Fruit fly (Drosophila melanogaster) whole organism, embryonic: ENCODE results near the gene CG3009.

Source experiments
- Adf1 ChIP-seq: fragments of 200-800 bp; sonication (Bioruptor generic); IDR thresholded peaks from 2 replicates; pipeline ENCODE4 v1.3.6; 2022; ENCODE audit warnings: missing biosample characterization, missing genetic modification characterization
- CG10209 ChIP-seq: fragments of 200-800 bp; sonication (Bioruptor generic); optimal IDR thresholded peaks from 3 replicates; lab custom pipeline; 2017; ENCODE audit warnings: missing biosample characterization, mild to moderate bottlenecking, missing genetic modification characterization, missing genetic modification reagents
- CG10565 ChIP-seq: fragments of 200-800 bp; sonication (Bioruptor generic); optimal IDR thresholded peaks from 3 replicates; lab custom pipeline; 2016; ENCODE audit warnings: missing biosample characterization, mild to moderate bottlenecking, missing genetic modification characterization
- CG11093 ChIP-seq: fragments of 200-800 bp; sonication (Bioruptor generic); IDR thresholded peaks from 3 replicates; pipeline ENCODE4 v1.3.6; 2022; ENCODE audit warnings: missing biosample characterization, missing genetic modification characterization
- CG11456 ChIP-seq: fragments of 200-800 bp; sonication (Bioruptor generic); IDR thresholded peaks from 3 replicates; pipeline ENCODE4 v1.3.6; 2022; ENCODE audit warnings: missing biosample characterization, missing genetic modification characterization
- CG11695 ChIP-seq: fragments of 200-800 bp; sonication (Bioruptor generic); IDR thresholded peaks from 3 replicates; pipeline ENCODE4 v1.3.6; 2022; ENCODE audit warnings: missing biosample characterization, missing genetic modification characterization
- CG12659 ChIP-seq: fragments of 200-800 bp; sonication (Bioruptor generic); optimal IDR thresholded peaks from 3 replicates; lab custom pipeline; 2017; ENCODE audit warnings: mild to moderate bottlenecking, missing biosample characterization, missing genetic modification reagents, missing genetic modification characterization
- CG12769 ChIP-seq: fragments of 200-800 bp; sonication (Bioruptor generic); optimal IDR thresholded peaks from 2 replicates; lab custom pipeline; 2019; ENCODE audit warnings: missing biosample characterization, mild to moderate bottlenecking, missing genetic modification characterization, moderate library complexity
- CG14441 ChIP-seq: fragments of 200-800 bp; sonication (Bioruptor generic); IDR thresholded peaks from 2 replicates; pipeline ENCODE4 v1.3.6; 2022; ENCODE audit warnings: missing biosample characterization, missing genetic modification characterization
- CG15269 ChIP-seq: fragments of 200-800 bp; sonication (Bioruptor generic); optimal IDR thresholded peaks from 2 replicates; lab custom pipeline; 2018; ENCODE audit warnings: missing biosample characterization, mild to moderate bottlenecking, missing genetic modification characterization, moderate library complexity
- CG1792 ChIP-seq: fragments of 200-800 bp; sonication (Bioruptor generic); optimal IDR thresholded peaks from 2 replicates; lab custom pipeline; 2016; ENCODE audit warnings: missing biosample characterization, missing genetic modification characterization
- CG2116 ChIP-seq: fragments of 200-800 bp; sonication (Bioruptor generic); optimal IDR thresholded peaks from 3 replicates; lab custom pipeline; 2018; ENCODE audit warnings: missing biosample characterization, mild to moderate bottlenecking, missing genetic modification characterization
- CG2199 ChIP-seq: fragments of 200-800 bp; sonication (Bioruptor generic); IDR thresholded peaks from 3 replicates; pipeline ENCODE4 v1.3.6; 2022; ENCODE audit warnings: missing biosample characterization, missing genetic modification characterization
- CG2875 ChIP-seq: fragments of 200-800 bp; sonication (Bioruptor generic); optimal IDR thresholded peaks from 2 replicates; lab custom pipeline; 2017; ENCODE audit warnings: missing biosample characterization, mild to moderate bottlenecking, missing genetic modification characterization, missing genetic modification reagents
- CG30403 ChIP-seq: fragments of 200-800 bp; sonication (Bioruptor generic); optimal IDR thresholded peaks from 3 replicates; lab custom pipeline; 2016; ENCODE audit warnings: missing biosample characterization, missing genetic modification characterization
- CG31224 ChIP-seq: fragments of 200-800 bp; sonication (Bioruptor generic); IDR thresholded peaks from 2 replicates; pipeline ENCODE4 v1.3.6; 2022; ENCODE audit warnings: missing biosample characterization, missing genetic modification characterization
- CG34422 ChIP-seq: fragments of 200-800 bp; sonication (Bioruptor generic); IDR thresholded peaks from 3 replicates; pipeline ENCODE4 v1.3.6; 2022; ENCODE audit warnings: missing biosample characterization, missing genetic modification characterization
- CG4360 ChIP-seq: fragments of 200-800 bp; sonication (Bioruptor generic); IDR thresholded peaks from 2 replicates; pipeline ENCODE4 v1.3.6; 2022; ENCODE audit warnings: missing biosample characterization, missing genetic modification characterization
- CG6272 ChIP-seq: fragments of 200-800 bp; sonication (Bioruptor generic); IDR thresholded peaks from 2 replicates; pipeline ENCODE4 v1.3.6; 2022; ENCODE audit warnings: missing biosample characterization, missing genetic modification characterization
- CG7963 ChIP-seq: fragments of 200-800 bp; sonication (Bioruptor generic); IDR thresholded peaks from 3 replicates; pipeline ENCODE4 v1.3.6; 2022; ENCODE audit warnings: missing biosample characterization, missing genetic modification characterization; ENCODE audit not compliant: partially characterized antibody
- CG8281 ChIP-seq: fragments of 200-800 bp; sonication (Bioruptor generic); optimal IDR thresholded peaks from 2 replicates; lab custom pipeline; 2018; ENCODE audit warnings: missing biosample characterization, mild to moderate bottlenecking, missing genetic modification characterization, moderate library complexity
- CG9609 ChIP-seq: fragments of 200-800 bp; sonication (Bioruptor generic); optimal IDR thresholded peaks from 3 replicates; lab custom pipeline; 2016; ENCODE audit warnings: missing biosample characterization, missing genetic modification characterization
- CHES-1-like ChIP-seq: fragments of 200-800 bp; sonication (Bioruptor generic); optimal IDR thresholded peaks from 2 replicates; lab custom pipeline; 2016; ENCODE audit warnings: missing biosample characterization, missing genetic modification characterization
- Dfd ChIP-seq, 2 experiments: fragments of >200 bp; optimal IDR thresholded peaks; 2 replicates each; lab custom pipeline; 2017; ENCODE audit warnings: missing biosample characterization in 2 of 2, missing genetic modification characterization in 2 of 2
- Ets97D ChIP-seq: fragments of 200-800 bp; sonication (Bioruptor generic); optimal IDR thresholded peaks from 3 replicates; lab custom pipeline; 2016; ENCODE audit warnings: missing biosample characterization, missing genetic modification characterization
- H15 ChIP-seq: fragments of 200-800 bp; sonication (Bioruptor generic); IDR thresholded peaks from 3 replicates; pipeline ENCODE4 v1.3.6; 2022; ENCODE audit warnings: missing biosample characterization, missing genetic modification characterization
- HmgZ ChIP-seq: fragments of 200-800 bp; sonication (Bioruptor generic); optimal IDR thresholded peaks from 2 replicates; lab custom pipeline; 2018; ENCODE audit warnings: missing biosample characterization, mild to moderate bottlenecking, missing genetic modification characterization
- MESR4 ChIP-seq: fragments of 200-800 bp; sonication (Bioruptor generic); optimal IDR thresholded peaks from 2 replicates; lab custom pipeline; 2018; ENCODE audit warnings: missing biosample characterization, mild to moderate bottlenecking, missing genetic modification characterization, moderate library complexity
- Ravus ChIP-seq: fragments of 200-800 bp; sonication (Bioruptor generic); IDR thresholded peaks from 2 replicates; pipeline ENCODE4 v1.3.6; 2022; ENCODE audit warnings: missing biosample characterization, missing genetic modification characterization
- Rx ChIP-seq: fragments of 200-800 bp; sonication (Bioruptor generic); IDR thresholded peaks from 2 replicates; pipeline ENCODE4 v1.3.6; 2022; ENCODE audit warnings: missing biosample characterization, missing genetic modification characterization
- Six4 ChIP-seq: fragments of 200-800 bp; sonication (Bioruptor generic); optimal IDR thresholded peaks from 2 replicates; lab custom pipeline; 2016; ENCODE audit warnings: missing biosample characterization, missing genetic modification characterization
- amos ChIP-seq: fragments of 200-800 bp; sonication (Bioruptor generic); IDR thresholded peaks from 2 replicates; pipeline ENCODE4 v1.3.6; 2022; ENCODE audit warnings: missing biosample characterization, missing genetic modification characterization; ENCODE audit not compliant: partially characterized antibody
- bigmax ChIP-seq: fragments of 200-800 bp; sonication (Bioruptor generic); optimal IDR thresholded peaks from 2 replicates; lab custom pipeline; 2018; ENCODE audit warnings: missing biosample characterization, mild to moderate bottlenecking, missing genetic modification characterization
- chif ChIP-seq, 2 experiments: fragments of 200-800 bp; sonication (Bioruptor generic); optimal IDR thresholded peaks; 3 replicates each; lab custom pipeline; 2016; ENCODE audit warnings: missing biosample characterization in 2 of 2, missing genetic modification characterization in 2 of 2
- dmrt11E ChIP-seq: fragments of 200-800 bp; sonication (Bioruptor generic); optimal IDR thresholded peaks from 3 replicates; lab custom pipeline; 2018; ENCODE audit warnings: missing biosample characterization, mild to moderate bottlenecking, missing genetic modification characterization, moderate library complexity
- dmrt99B ChIP-seq: fragments of 200-800 bp; sonication (Bioruptor generic); optimal IDR thresholded peaks from 2 replicates; lab custom pipeline; 2018; ENCODE audit warnings: missing biosample characterization, mild to moderate bottlenecking, missing genetic modification characterization, moderate library complexity
- dysf ChIP-seq: fragments of 200-800 bp; sonication (Bioruptor generic); IDR thresholded peaks from 3 replicates; pipeline ENCODE4 v1.3.6; 2022; ENCODE audit warnings: missing biosample characterization, missing genetic modification characterization
- ewg ChIP-seq: fragments of 200-800 bp; sonication (Bioruptor generic); optimal IDR thresholded peaks from 3 replicates; lab custom pipeline; 2017; ENCODE audit warnings: mild to moderate bottlenecking, missing biosample characterization, missing genetic modification reagents, missing genetic modification characterization
- exex ChIP-seq: fragments of 200-800 bp; sonication (Bioruptor generic); optimal IDR thresholded peaks from 4 replicates; lab custom pipeline; 2018; ENCODE audit warnings: missing biosample characterization, mild to moderate bottlenecking, missing genetic modification characterization, moderate library complexity
- fd96Cb ChIP-seq: fragments of 200-800 bp; sonication (Bioruptor generic); optimal IDR thresholded peaks from 2 replicates; lab custom pipeline; 2018; ENCODE audit warnings: missing biosample characterization, mild to moderate bottlenecking, missing genetic modification characterization, moderate library complexity
- gcm2 ChIP-seq: fragments of 200-800 bp; sonication (Bioruptor generic); optimal IDR thresholded peaks from 2 replicates; lab custom pipeline; 2016; ENCODE audit warnings: missing biosample characterization, missing genetic modification characterization
- hth ChIP-seq: fragments of >200 bp; optimal IDR thresholded peaks from 2 replicates; lab custom pipeline; 2017; ENCODE audit warnings: inconsistent platforms
- nau ChIP-seq: fragments of 200-800 bp; sonication (Bioruptor generic); optimal IDR thresholded peaks from 3 replicates; lab custom pipeline; 2017; ENCODE audit warnings: missing biosample characterization, mild to moderate bottlenecking, missing genetic modification characterization, missing genetic modification reagents
- nerfin-1 ChIP-seq: fragments of 200-800 bp; sonication (Bioruptor generic); optimal IDR thresholded peaks from 3 replicates; lab custom pipeline; 2019; ENCODE audit warnings: missing biosample characterization, mild to moderate bottlenecking, missing genetic modification characterization, moderate library complexity
- oc ChIP-seq: fragments of 200-800 bp; sonication (Bioruptor generic); optimal IDR thresholded peaks from 2 replicates; lab custom pipeline; 2018; ENCODE audit warnings: missing biosample characterization, mild to moderate bottlenecking, missing genetic modification characterization, moderate library complexity
- repo ChIP-seq: fragments of 200-800 bp; sonication (Bioruptor generic); optimal IDR thresholded peaks from 2 replicates; lab custom pipeline; 2016; ENCODE audit warnings: missing biosample characterization, missing genetic modification characterization
- ro ChIP-seq: fragments of 200-800 bp; sonication (Bioruptor generic); IDR thresholded peaks from 2 replicates; pipeline ENCODE4 v1.3.6; 2022; ENCODE audit warnings: missing biosample characterization, missing genetic modification characterization
- seq ChIP-seq: fragments of 200-800 bp; sonication (Bioruptor generic); IDR thresholded peaks from 2 replicates; pipeline ENCODE4 v1.3.6; 2022; ENCODE audit warnings: missing biosample characterization, missing genetic modification characterization
- sug ChIP-seq: fragments of 200-800 bp; optimal IDR thresholded peaks from 2 replicates; lab custom pipeline; 2019; ENCODE audit warnings: missing biosample characterization, mild to moderate bottlenecking, missing genetic modification characterization, moderate library complexity
- tup ChIP-seq: fragments of 200-800 bp; sonication (Bioruptor generic); optimal IDR thresholded peaks from 2 replicates; lab custom pipeline; 2016; ENCODE audit warnings: missing biosample characterization, mild to moderate bottlenecking, missing genetic modification characterization, moderate library complexity
- vvl ChIP-seq: fragments of 200-800 bp; sonication (Bioruptor generic); IDR thresholded peaks from 2 replicates; pipeline ENCODE4 v1.3.6; 2022; ENCODE audit warnings: missing biosample characterization, missing genetic modification characterization
- wor ChIP-seq: fragments of 200-800 bp; sonication (Bioruptor generic); IDR thresholded peaks from 2 replicates; pipeline ENCODE4 v1.3.6; 2022; ENCODE audit warnings: missing biosample characterization, missing genetic modification characterization
- z ChIP-seq: fragments of 200-800 bp; sonication (Bioruptor generic); IDR thresholded peaks from 3 replicates; pipeline ENCODE4 v1.3.6; 2022; ENCODE audit warnings: missing biosample characterization, missing genetic modification characterization

Gene CG3009

DNA sequence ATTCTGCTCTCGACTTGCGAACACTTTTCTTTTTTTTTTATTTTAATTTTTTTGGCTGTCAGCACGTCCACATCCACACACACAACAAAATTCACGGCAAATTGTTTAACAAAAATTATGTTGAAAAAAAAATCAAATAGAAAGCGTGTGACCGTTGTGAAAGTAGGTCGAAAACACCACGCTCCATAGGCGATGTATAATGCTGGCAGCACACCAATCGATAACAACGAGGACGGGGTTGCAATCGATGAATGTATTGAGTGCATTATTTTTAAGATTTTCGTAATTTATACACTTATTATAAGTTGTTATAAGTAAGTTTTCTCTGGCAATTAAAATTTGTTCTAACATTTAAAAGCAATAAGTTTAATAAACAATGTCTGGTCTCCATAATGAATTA lies 20.2 kb upstream of the CG3009 start, which contains the start of gene Pp2C1 (continued):
- TF ChIP-seq fd96Cb (tag; lab: Kevin White, UChicago) (no peak), MESR4 (peak; percentile 16), CG11093 (no peak), wor (no peak), nau (GFP tag; lab: Kevin White, UChicago) (no peak), CG34422 (GFP tag; lab: Robert Waterston, UW) (no peak), CG15269 (tag; lab: Kevin White, UChicago) (no peak), CG30403 (GFP tag; lab: Kevin White, UChicago) (no peak), chif (GFP tag; optimal IDR thresholded peaks at IDR 0.05; lab: Kevin White, UChicago) (no peak), CG1792 (no peak), CG31224 (no peak), CG10209 (GFP tag; lab: Kevin White, UChicago) (no peak), CG11456 (GFP tag; lab: Robert Waterston, UW) (no peak), CG6272 (no peak; the same call in 1 of the 2 replicates), repo (GFP tag; lab: Kevin White, UChicago) (no peak), CG7963 (GFP tag; lab: Robert Waterston, UW) (peak; percentile 72; the same call in 2 of the 3 replicates), Rx (GFP tag; lab: Robert Waterston, UW) (no peak), dysf (no peak), CG14441 (no peak), amos (peak; percentile 87), tup (GFP tag; lab: Kevin White, UChicago) (no peak), CHES-1-like (no peak), Adf1 (GFP tag; lab: Robert Waterston, UW) (no peak), gcm2 (GFP tag; lab: Kevin White, UChicago) (no peak), sug (tag; lab: Kevin White, UChicago) (no peak), CG2116 (GFP tag; lab: Kevin White, UChicago) (peak; percentile 95), ro (no peak), Ets97D (GFP tag; lab: Kevin White, UChicago) (no peak), nerfin-1 (tag; lab: Kevin White, UChicago) (no peak), CG2875 (GFP tag; lab: Kevin White, UChicago) (no peak), z (GFP tag; lab: Robert Waterston, UW) (no peak), seq (GFP tag; lab: Robert Waterston, UW) (no peak), hth (lab: Kevin White, UChicago) (no peak), HmgZ (tag; lab: Kevin White, UChicago) (no peak), CG9609 (no peak), CG2199 (GFP tag; lab: Robert Waterston, UW) (no peak), exex (no peak), CG8281 (tag; lab: Kevin White, UChicago) (no peak), Dfd (GFP tag; optimal IDR thresholded peaks at IDR 0.05; lab: Kevin White, UChicago) (no peak), CG12769 (no peak), H15 (GFP tag; lab: Robert Waterston, UW) (no peak), Ravus (GFP tag; lab: Robert Waterston, UW) (no peak), dmrt99B (tag; lab: Kevin White, UChicago) (no peak), CG11695 (GFP tag; lab: Robert Waterston, UW) (no peak), ewg (GFP tag; lab: Kevin White, UChicago) (no peak), CG4360 (GFP tag; lab: Robert Waterston, UW) (no peak), Six4 (GFP tag; lab: Kevin White, UChicago) (no peak), oc (tag; lab: Kevin White, UChicago) (no peak), bigmax (GFP tag; lab: Kevin White, UChicago) (no peak), dmrt11E (no peak), vvl (peak; percentile 23), CG10565 (GFP tag; lab: Kevin White, UChicago) (no peak), CG12659 (GFP tag; lab: Kevin White, UChicago) (peak; percentile 14)
